Worm (Caenorhabditis elegans) whole organism, L1 larva: ENCODE measurements around the gene C35B1.8.

Experiments
- fos-1 ChIP-seq: fragments of 150-350 bp; optimal IDR thresholded peaks from 2 replicates; lab custom pipeline; 2014; ENCODE audit warnings: missing biosample characterization, missing genetic modification characterization
- lin-39 ChIP-seq: fragments of 150-350 bp; optimal IDR thresholded peaks from 2 replicates; lab custom pipeline; 2014; ENCODE audit warnings: missing biosample characterization, missing genetic modification reagents, missing genetic modification characterization
- snpc-4 ChIP-seq: fragments of 150-350 bp; optimal IDR thresholded peaks from 2 replicates; lab custom pipeline; 2014; ENCODE audit warnings: missing biosample characterization, missing genetic modification characterization
- tbx-2 ChIP-seq: sonication (generic microtip); optimal IDR thresholded peaks from 2 replicates; lab custom pipeline; 2016; ENCODE audit warnings: missing genetic modification characterization, missing compliant biosample characterization

- no peak for TF ChIP-seq lin-39 (tag; lab: Kevin White, UChicago)
- TF ChIP-seq fos-1: no peak
- no peak for TF ChIP-seq tbx-2 (tag; lab: Kevin White, UChicago)
- no peak for TF ChIP-seq snpc-4
These were observed 46.5 kb downstream of the C35B1.8 start for ce11 chrIV:4032350-4032749.
